Worm (Caenorhabditis elegans): Measurements from ENCODE around the gene smf-1.

Gene smf-1

ce11 chrX:6742011-6742683 is 19.3 kb upstream of the smf-1 start, which contains the start of gene mdl-1 (continued):
- TF ChIP-seq jun-1 (tag; optimal IDR thresholded peaks at IDR 0.05) (peak; percentile 52), ctbp-1 (GFP tag; IDR thresholded peaks at IDR 0.05) (peak; percentile 86), nhr-10 (tag; optimal IDR thresholded peaks at IDR 0.05) (peak; percentile 81), Y105C5A.15 (GFP tag; IDR thresholded peaks at IDR 0.05) (no peak), vab-7 (GFP tag; IDR thresholded peaks at IDR 0.05) (no peak), lin-1 (GFP tag; IDR thresholded peaks at IDR 0.05) (peak; percentile 73), nhr-77 (tag; optimal IDR thresholded peaks at IDR 0.05) (peak; percentile 62)

- TF ChIP-seq ctbp-1 (GFP tag; IDR thresholded peaks at IDR 0.05) (no peak), nhr-25 (tag; optimal IDR thresholded peaks at IDR 0.05; ENCODE audit: borderline replicate concordance, insufficient read depth) (peak; percentile 43), spr-3 (GFP tag; optimal IDR thresholded peaks at IDR 0.05) (no peak), nhr-77 (tag; optimal IDR thresholded peaks at IDR 0.05) (peak; percentile 36), mdt-29 (GFP tag; IDR thresholded peaks at IDR 0.05) (peak; percentile 67), php-3 (GFP tag; IDR thresholded peaks at IDR 0.05) (peak; percentile 68; the same call in 1 of the 2 replicates), mdl-1 (tag; optimal IDR thresholded peaks at IDR 0.05) (peak in 1 of 2 experiments; percentile 70), hlh-30 (tag; optimal IDR thresholded peaks at IDR 0.05; ENCODE audit: insufficient read depth) (peak; percentile 92), daf-12 (tag; optimal IDR thresholded peaks at IDR 0.05) (no peak), lsy-2 (tag; optimal IDR thresholded peaks at IDR 0.05) (peak in 1 of 2 experiments; percentile 51), tra-1 (GFP tag; IDR thresholded peaks at IDR 0.05) (peak; percentile 69), daf-16 (GFP tag; optimal IDR thresholded peaks at IDR 0.05) (no peak), daf-16 (tag; optimal IDR thresholded peaks at IDR 0.05) (peak; percentile 45), nhr-76 (tag; optimal IDR thresholded peaks at IDR 0.05) (no peak), unc-62 (GFP tag; optimal IDR thresholded peaks at IDR 0.05 in 1 of 2) (peak in 1 of 2 experiments; percentile 100), unc-62 (tag; optimal IDR thresholded peaks at IDR 0.05) (no peak), lin-1 (GFP tag; IDR thresholded peaks at IDR 0.05) (no peak; the same call in 1 of the 2 replicates), mxl-2 (GFP tag; conservative IDR thresholded peaks at IDR 0.05) (peak; percentile 96), ama-1 (optimal IDR thresholded peaks at IDR 0.05) (no peak), nhr-28 (tag; optimal IDR thresholded peaks at IDR 0.05) (peak; percentile 57), dve-1 (tag; optimal IDR thresholded peaks at IDR 0.05; ENCODE audit: insufficient read depth) (peak; percentile 75), madf-5 (GFP tag; IDR thresholded peaks at IDR 0.05) (no peak), saeg-2 (GFP tag; IDR thresholded peaks at IDR 0.05) (0 out of 2 replicates have a peak, but pooled peaks have one; percentile 7), zfp-3 (GFP tag; conservative IDR thresholded peaks at IDR 0.05) (peak; percentile 54; the same call in 1 of the 2 replicates), hlh-11 (tag; optimal IDR thresholded peaks at IDR 0.05) (no peak), nhr-48 (tag; optimal IDR thresholded peaks at IDR 0.05) (no peak), lin-15B (tag; optimal IDR thresholded peaks at IDR 0.05) (no peak), ztf-7 (tag; optimal IDR thresholded peaks at IDR 0.05) (no peak), ces-1 (GFP tag; optimal IDR thresholded peaks at IDR 0.05) (no peak), ceh-20 (GFP tag; IDR thresholded peaks at IDR 0.05) (peak; percentile 34), arid-1 (GFP tag; conservative IDR thresholded peaks at IDR 0.05) (no peak), dpl-1 (GFP tag; optimal IDR thresholded peaks at IDR 0.05) (no peak), dmd-6 (GFP tag; IDR thresholded peaks at IDR 0.05) (peak; percentile 96), aha-1 (tag) (peak; percentile 89), ceh-44 (GFP tag; IDR thresholded peaks at IDR 0.05) (no peak), lin-13 (GFP tag; optimal IDR thresholded peaks at IDR 0.05) (peak; percentile 2)
Observed at ce11 chrX:6741532-6741931, 18.7 kb upstream of the smf-1 start.

Data from whole organism, L4 larva.